Worm (Caenorhabditis elegans): ENCODE results near the gene C15H11.11.
A peak's percentile ranks its signal among the peaks of the same experiment; 100 is the strongest.

Gene C15H11.11

DNA sequence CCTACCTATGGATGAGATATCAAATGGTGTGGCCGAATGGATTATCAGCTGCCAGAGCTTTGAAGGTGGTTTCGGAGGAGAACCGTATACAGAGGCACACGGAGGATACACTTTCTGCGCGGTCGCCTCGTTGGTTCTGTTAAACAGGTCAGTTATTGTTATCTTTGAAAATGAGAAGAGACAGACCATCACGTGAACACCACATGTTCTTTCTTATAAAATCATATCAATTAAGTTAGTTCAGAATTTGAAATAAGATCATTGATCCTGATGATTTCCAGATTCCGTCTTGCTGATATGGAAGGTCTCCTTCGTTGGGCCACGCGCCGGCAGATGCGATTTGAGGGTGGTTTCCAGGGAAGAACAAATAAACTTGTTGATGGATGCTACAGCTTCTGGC lies 33.4 kb downstream of the C15H11.11 start:
- TF ChIP-seq elt-3 (tag; optimal IDR thresholded peaks at IDR 0.05), result no peak
- no peak for TF ChIP-seq flh-1 (GFP tag; optimal IDR thresholded peaks at IDR 0.05)
- TF ChIP-seq nhr-237 (tag; optimal IDR thresholded peaks at IDR 0.05), result no peak
- no peak for TF ChIP-seq nhr-28 (tag; optimal IDR thresholded peaks at IDR 0.05)
- no peak for TF ChIP-seq bed-3 (GFP tag; optimal IDR thresholded peaks at IDR 0.05)

- TF ChIP-seq elt-3 (tag; optimal IDR thresholded peaks at IDR 0.05), result no peak
- no peak for TF ChIP-seq blmp-1 (tag; optimal IDR thresholded peaks at IDR 0.05)
- no peak for TF ChIP-seq mls-2 (tag; optimal IDR thresholded peaks at IDR 0.05)
- TF ChIP-seq tbx-8 (GFP tag; optimal IDR thresholded peaks at IDR 0.05), result no peak
- TF ChIP-seq ham-2 (GFP tag; optimal IDR thresholded peaks at IDR 0.05), result no peak
- TF ChIP-seq sptf-1 (tag; optimal IDR thresholded peaks at IDR 0.05), result no peak
- TF ChIP-seq ces-1 (GFP tag; optimal IDR thresholded peaks at IDR 0.05), result no peak
- TF ChIP-seq flh-1 (GFP tag; optimal IDR thresholded peaks at IDR 0.05), result no peak
- TF ChIP-seq unc-39 (tag; optimal IDR thresholded peaks at IDR 0.05), result no peak
- no peak for TF ChIP-seq nhr-2 (tag; optimal IDR thresholded peaks at IDR 0.05)
These were observed 34.1 kb downstream of the C15H11.11 start, which contains the start of gene F23B12.7 for ce11 chrV:14449397-14449796. Gene F23B12.7, plus strand, starts transcription at chrV:14449697.

- no peak for TF ChIP-seq tbx-8 (GFP tag; optimal IDR thresholded peaks at IDR 0.05)
- TF ChIP-seq lin-13 (tag; optimal IDR thresholded peaks at IDR 0.05), result peak; percentile 35
- TF ChIP-seq lsy-2 (tag; optimal IDR thresholded peaks at IDR 0.05), result no peak
These were observed 41.3 kb downstream of the C15H11.11 start, which contains the start of gene bmk-1 for ce11 chrV:14456626-14457025. Gene bmk-1, minus strand, starts transcription at chrV:14456984.

ce11 chrV:14457070-14457469 lies 41.8 kb downstream of the C15H11.11 start, which contains the start of gene coh-3:
Gene coh-3, plus strand, starts transcription at chrV:14457422.
- TF ChIP-seq sem-2 (GFP tag; optimal IDR thresholded peaks at IDR 0.05) (no peak), bed-3 (GFP tag; optimal IDR thresholded peaks at IDR 0.05) (no peak), ham-2 (GFP tag; optimal IDR thresholded peaks at IDR 0.05) (no peak), mep-1 (tag; optimal IDR thresholded peaks at IDR 0.05) (no peak), nhr-76 (tag; optimal IDR thresholded peaks at IDR 0.05) (no peak), tbx-8 (GFP tag; optimal IDR thresholded peaks at IDR 0.05) (no peak), nhr-28 (tag; optimal IDR thresholded peaks at IDR 0.05) (no peak), unc-120 (tag; optimal IDR thresholded peaks at IDR 0.05; ENCODE audit: poor library complexity, severe bottlenecking) (no peak), hlh-1 (tag; optimal IDR thresholded peaks at IDR 0.05) (no peak), ceh-83 (GFP tag; optimal IDR thresholded peaks at IDR 0.05) (no peak), flh-1 (GFP tag; optimal IDR thresholded peaks at IDR 0.05) (no peak), zip-8 (tag; optimal IDR thresholded peaks at IDR 0.05) (no peak), snpc-4 (tag; optimal IDR thresholded peaks at IDR 0.05) (no peak), blmp-1 (tag; optimal IDR thresholded peaks at IDR 0.05) (no peak), mab-5 (tag; optimal IDR thresholded peaks at IDR 0.05) (no peak)

DNA sequence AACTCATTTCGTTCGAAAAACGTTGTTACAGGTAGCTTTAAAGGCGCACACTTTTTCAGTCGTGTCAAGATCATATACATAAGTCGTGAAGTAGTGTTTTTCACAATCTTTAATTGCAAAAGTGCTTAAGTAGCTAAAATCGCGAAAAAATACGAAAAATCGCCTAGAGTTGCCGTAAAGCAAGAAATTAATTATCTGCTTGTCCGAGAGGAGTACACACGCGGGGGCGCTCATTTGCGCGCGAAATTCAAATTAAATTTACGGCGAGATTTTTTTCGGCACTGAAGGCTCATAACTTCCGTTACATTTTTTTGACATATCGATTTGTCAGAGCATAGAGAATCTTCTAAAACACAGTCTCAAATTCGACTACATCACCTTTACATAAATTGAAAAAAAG lies 44.8 kb downstream of the C15H11.11 start:
- TF ChIP-seq ceh-39 (tag; optimal IDR thresholded peaks at IDR 0.05) (no peak), ceh-43 (GFP tag; optimal IDR thresholded peaks at IDR 0.05) (no peak), zip-8 (tag; optimal IDR thresholded peaks at IDR 0.05) (no peak), mep-1 (tag; optimal IDR thresholded peaks at IDR 0.05) (no peak), nhr-76 (tag; optimal IDR thresholded peaks at IDR 0.05) (no peak), unc-120 (tag; optimal IDR thresholded peaks at IDR 0.05; ENCODE audit: poor library complexity, severe bottlenecking) (no peak), lin-13 (tag; optimal IDR thresholded peaks at IDR 0.05) (no peak), cnd-1 (tag; optimal IDR thresholded peaks at IDR 0.05) (no peak), nhr-28 (tag; optimal IDR thresholded peaks at IDR 0.05) (no peak), ceh-83 (GFP tag; optimal IDR thresholded peaks at IDR 0.05) (no peak), elt-1 (tag; optimal IDR thresholded peaks at IDR 0.05; ENCODE audit: borderline replicate concordance, insufficient read depth) (no peak)

DNA sequence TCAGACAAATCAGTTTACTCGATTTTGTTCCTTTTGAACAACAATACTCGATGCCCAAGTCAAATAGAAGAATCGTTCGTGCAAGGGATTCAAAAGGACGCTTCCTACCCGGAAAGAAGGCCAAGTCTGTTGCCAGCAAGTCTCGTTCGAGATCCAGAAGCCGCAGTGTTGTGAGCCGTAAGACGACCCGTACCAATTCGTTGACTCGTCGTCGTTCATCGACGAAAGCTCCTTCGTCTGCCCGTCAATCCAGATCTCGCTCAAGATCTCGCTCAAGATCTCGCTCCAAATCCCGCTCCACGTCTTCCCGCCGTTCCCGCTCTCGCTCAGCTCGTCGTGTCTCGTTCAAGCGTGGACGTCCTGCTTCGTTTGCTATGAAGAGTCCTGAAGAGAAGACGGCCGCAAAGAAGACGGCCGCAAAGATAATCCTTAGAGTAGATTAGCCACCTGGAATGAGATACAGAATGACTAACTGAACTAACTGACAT lies 45.4 kb downstream of the C15H11.11 start, which contains the start of gene F08H9.2:
Gene F08H9.2, plus strand, starts transcription at position 51 of the 488 bp plus-strand sequence.
- TF ChIP-seq sem-2 (GFP tag; optimal IDR thresholded peaks at IDR 0.05) (no peak), tbx-8 (GFP tag; optimal IDR thresholded peaks at IDR 0.05) (no peak), elt-3 (tag; optimal IDR thresholded peaks at IDR 0.05) (no peak), pha-4 (tag; optimal IDR thresholded peaks at IDR 0.05) (no peak), unc-39 (tag; optimal IDR thresholded peaks at IDR 0.05) (no peak), mls-2 (tag; optimal IDR thresholded peaks at IDR 0.05) (no peak), nhr-76 (tag; optimal IDR thresholded peaks at IDR 0.05) (no peak), hlh-1 (tag; optimal IDR thresholded peaks at IDR 0.05) (no peak), ces-1 (GFP tag; optimal IDR thresholded peaks at IDR 0.05) (no peak), nhr-28 (tag; optimal IDR thresholded peaks at IDR 0.05) (no peak), nhr-12 (tag; optimal IDR thresholded peaks at IDR 0.05) (no peak), unc-62 (GFP tag; optimal IDR thresholded peaks at IDR 0.05) (no peak), ceh-83 (GFP tag; optimal IDR thresholded peaks at IDR 0.05) (no peak), cnd-1 (tag; optimal IDR thresholded peaks at IDR 0.05) (no peak), ztf-11 (tag; optimal IDR thresholded peaks at IDR 0.05) (no peak), ham-2 (GFP tag; optimal IDR thresholded peaks at IDR 0.05) (no peak), ceh-39 (tag; optimal IDR thresholded peaks at IDR 0.05) (no peak)

All from whole organism, mixed stage, embryonic.